Worm (Caenorhabditis elegans) whole organism, late embryonic: ENCODE results near the gene fbxb-54.

Experiments
- C08G9.2 ChIP-seq: sonication (generic microtip); optimal IDR thresholded peaks from 2 replicates; lab custom pipeline; 2016; ENCODE audit warnings: mild to moderate bottlenecking, missing genetic modification characterization, moderate library complexity, missing compliant biosample characterization
- K02D7.2 ChIP-seq: sonication (generic microtip); optimal IDR thresholded peaks from 2 replicates; lab custom pipeline; 2017; ENCODE audit warnings: mild to moderate bottlenecking, missing genetic modification characterization, missing compliant biosample characterization
- T23F11.4 ChIP-seq: fragments of 200-800 bp; sonication (Bioruptor generic); optimal IDR thresholded peaks from 2 replicates; lab custom pipeline; 2018; ENCODE audit warnings: mild to moderate bottlenecking, missing genetic modification characterization, missing compliant biosample characterization
- ceh-14 ChIP-seq: sonication (generic microtip); optimal IDR thresholded peaks from 2 replicates; lab custom pipeline; 2016; ENCODE audit warnings: missing genotype, missing genetic modification characterization, missing compliant biosample characterization
- ceh-18 ChIP-seq: sonication (generic microtip); optimal IDR thresholded peaks from 2 replicates; lab custom pipeline; 2016; ENCODE audit warnings: missing genetic modification characterization, missing compliant biosample characterization
- ceh-2 ChIP-seq: sonication (generic microtip); optimal IDR thresholded peaks from 2 replicates; lab custom pipeline; 2016; ENCODE audit warnings: missing genotype, missing genetic modification characterization, missing compliant biosample characterization
- ceh-22 ChIP-seq: sonication (generic microtip); optimal IDR thresholded peaks from 2 replicates; lab custom pipeline; 2017; ENCODE audit warnings: missing biosample characterization, missing genetic modification characterization
- ceh-24 ChIP-seq: sonication (generic microtip); optimal IDR thresholded peaks from 2 replicates; lab custom pipeline; 2016; ENCODE audit warnings: mild to moderate bottlenecking, missing genetic modification characterization, missing compliant biosample characterization
- ceh-31 ChIP-seq: sonication (generic microtip); optimal IDR thresholded peaks from 2 replicates; lab custom pipeline; 2016; ENCODE audit warnings: missing genetic modification characterization, missing compliant biosample characterization
- ceh-34 ChIP-seq: sonication (generic microtip); optimal IDR thresholded peaks from 2 replicates; lab custom pipeline; 2016; ENCODE audit warnings: mild to moderate bottlenecking, missing genetic modification characterization, missing compliant biosample characterization
- ceh-45 ChIP-seq: fragments of 200-800 bp; sonication (Bioruptor generic); IDR thresholded peaks from 2 replicates; pipeline ENCODE4 v1.3.6; 2022; ENCODE audit warnings: missing genetic modification reagents, missing genetic modification characterization, missing compliant biosample characterization
- ceh-9 ChIP-seq: sonication (generic microtip); optimal IDR thresholded peaks from 2 replicates; lab custom pipeline; 2016; ENCODE audit warnings: mild to moderate bottlenecking, missing genetic modification characterization, inconsistent platforms, missing compliant biosample characterization
- che-1 ChIP-seq: sonication (generic microtip); optimal IDR thresholded peaks from 2 replicates; lab custom pipeline; 2016; ENCODE audit warnings: mild to moderate bottlenecking, missing genetic modification characterization, missing compliant biosample characterization
- dve-1 ChIP-seq: sonication (generic microtip); optimal IDR thresholded peaks from 2 replicates; lab custom pipeline; 2017; ENCODE audit warnings: antibody characterized with exemption, mild to moderate bottlenecking, missing genetic modification characterization, missing compliant biosample characterization
- elt-2 ChIP-seq: sonication (generic microtip); optimal IDR thresholded peaks from 2 replicates; lab custom pipeline; 2016; ENCODE audit warnings: missing genetic modification reagents, missing genetic modification characterization, missing compliant biosample characterization
- elt-4 ChIP-seq: sonication (generic microtip); optimal IDR thresholded peaks from 2 replicates; lab custom pipeline; 2016; ENCODE audit warnings: missing genetic modification characterization, missing compliant biosample characterization
- ets-4 ChIP-seq: sonication (generic microtip); optimal IDR thresholded peaks from 2 replicates; lab custom pipeline; 2016; ENCODE audit warnings: missing genetic modification characterization, missing compliant biosample characterization
- gmeb-2 ChIP-seq: sonication (generic microtip); optimal IDR thresholded peaks from 2 replicates; lab custom pipeline; 2016; ENCODE audit warnings: missing genetic modification characterization, inconsistent platforms, missing compliant biosample characterization
- hlh-15 ChIP-seq: sonication (generic microtip); optimal IDR thresholded peaks from 2 replicates; lab custom pipeline; 2016; ENCODE audit warnings: missing genetic modification characterization, missing compliant biosample characterization
- hlh-30 ChIP-seq: sonication (generic microtip); optimal IDR thresholded peaks from 2 replicates; lab custom pipeline; 2017; ENCODE audit warnings: antibody characterized with exemption, missing genetic modification characterization, missing compliant biosample characterization; ENCODE audit not compliant: insufficient read depth
- hlh-6 ChIP-seq: sonication (generic microtip); optimal IDR thresholded peaks from 2 replicates; lab custom pipeline; 2016; ENCODE audit warnings: missing genotype, missing genetic modification characterization, missing compliant biosample characterization
- lin-11 ChIP-seq: fragments of 200-800 bp; sonication (Bioruptor generic); optimal IDR thresholded peaks from 2 replicates; lab custom pipeline; 2018; ENCODE audit warnings: mild to moderate bottlenecking, missing genetic modification characterization, missing compliant biosample characterization
- mec-3 ChIP-seq: sonication (generic microtip); optimal IDR thresholded peaks from 2 replicates; lab custom pipeline; 2016; ENCODE audit warnings: borderline replicate concordance, missing genetic modification characterization, missing compliant biosample characterization
- nhr-232 ChIP-seq: sonication (generic microtip); optimal IDR thresholded peaks from 2 replicates; lab custom pipeline; 2016; ENCODE audit warnings: missing genetic modification characterization, missing compliant biosample characterization
- npax-4 ChIP-seq: sonication (generic microtip); optimal IDR thresholded peaks from 2 replicates; lab custom pipeline; 2016; ENCODE audit warnings: missing genetic modification characterization, missing compliant biosample characterization
- pha-2 ChIP-seq: sonication (generic microtip); optimal IDR thresholded peaks from 2 replicates; lab custom pipeline; 2017; ENCODE audit warnings: mild to moderate bottlenecking, missing genetic modification characterization, missing compliant biosample characterization
- pha-4 ChIP-seq: fragments of 150-350 bp; optimal IDR thresholded peaks from 2 replicates; lab custom pipeline; 2018; ENCODE audit warnings: missing biosample characterization, missing genetic modification reagents, missing genetic modification characterization
- pqm-1 ChIP-seq: sonication (generic microtip); optimal IDR thresholded peaks from 2 replicates; lab custom pipeline; 2016; ENCODE audit warnings: missing genetic modification characterization, missing compliant biosample characterization
- pros-1 ChIP-seq: fragments of 150-350 bp; optimal IDR thresholded peaks from 2 replicates; lab custom pipeline; 2014; ENCODE audit warnings: missing biosample characterization, missing genetic modification reagents, missing genetic modification characterization
- ref-2 ChIP-seq: sonication (generic microtip); optimal IDR thresholded peaks from 2 replicates; lab custom pipeline; 2016; ENCODE audit warnings: missing genetic modification characterization, missing compliant biosample characterization
- rnt-1 ChIP-seq: sonication (generic microtip); optimal IDR thresholded peaks from 2 replicates; lab custom pipeline; 2016; ENCODE audit warnings: missing genetic modification characterization, missing compliant biosample characterization
- sdc-2 ChIP-seq: sonication (generic microtip); optimal IDR thresholded peaks from 2 replicates; lab custom pipeline; 2016; ENCODE audit warnings: missing genotype, missing genetic modification characterization, missing compliant biosample characterization
- sox-2 ChIP-seq: fragments of 200-800 bp; sonication (Bioruptor generic); IDR thresholded peaks from 2 replicates; pipeline ENCODE4 v1.3.6; 2022; ENCODE audit warnings: missing genetic modification reagents, missing genetic modification characterization, missing compliant biosample characterization
- sox-4 ChIP-seq: sonication (generic microtip); optimal IDR thresholded peaks from 2 replicates; lab custom pipeline; 2017; ENCODE audit warnings: mild to moderate bottlenecking, missing genetic modification characterization, inconsistent platforms, missing compliant biosample characterization
- syd-9 ChIP-seq: sonication (generic microtip); optimal IDR thresholded peaks from 2 replicates; lab custom pipeline; 2016; ENCODE audit warnings: mild to moderate bottlenecking, missing genetic modification characterization, moderate library complexity, missing compliant biosample characterization
- tbx-2 ChIP-seq: sonication (generic microtip); optimal IDR thresholded peaks from 2 replicates; lab custom pipeline; 2016; ENCODE audit warnings: missing genetic modification characterization, missing compliant biosample characterization
- tbx-7 ChIP-seq: sonication (generic microtip); optimal IDR thresholded peaks from 2 replicates; lab custom pipeline; 2016; ENCODE audit warnings: missing genotype, missing genetic modification characterization, missing compliant biosample characterization
- ttx-3 ChIP-seq: sonication (generic microtip); optimal IDR thresholded peaks from 2 replicates; lab custom pipeline; 2016; ENCODE audit warnings: missing genetic modification reagents, missing genetic modification characterization, missing compliant biosample characterization
- unc-3 ChIP-seq, 2 experiments: fragments of 200-800 bp in 1 of 2; sonication (Bioruptor generic) in 1 of 2; sonication (generic microtip) in 1 of 2; conservative IDR thresholded peaks in 1 of 2; optimal IDR thresholded peaks in 1 of 2; 2 replicates each; pipeline versions ENCODE4 v1.3.6 to Lab custom; 2016 to 2022; ENCODE audit warnings: missing compliant biosample characterization in 2 of 2, missing genetic modification characterization in 2 of 2, missing genetic modification reagents in 1 of 2
- unc-55 ChIP-seq: sonication (generic microtip); optimal IDR thresholded peaks from 2 replicates; lab custom pipeline; 2017; ENCODE audit warnings: missing biosample characterization, missing genetic modification reagents, missing genetic modification characterization
- unc-86 ChIP-seq: sonication (generic microtip); optimal IDR thresholded peaks from 2 replicates; lab custom pipeline; 2016; ENCODE audit warnings: missing genetic modification characterization, missing compliant biosample characterization
- ztf-16 ChIP-seq: sonication (generic microtip); optimal IDR thresholded peaks from 2 replicates; lab custom pipeline; 2017; ENCODE audit warnings: missing genetic modification characterization, missing compliant biosample characterization

The fbxb-54 gene

DNA sequence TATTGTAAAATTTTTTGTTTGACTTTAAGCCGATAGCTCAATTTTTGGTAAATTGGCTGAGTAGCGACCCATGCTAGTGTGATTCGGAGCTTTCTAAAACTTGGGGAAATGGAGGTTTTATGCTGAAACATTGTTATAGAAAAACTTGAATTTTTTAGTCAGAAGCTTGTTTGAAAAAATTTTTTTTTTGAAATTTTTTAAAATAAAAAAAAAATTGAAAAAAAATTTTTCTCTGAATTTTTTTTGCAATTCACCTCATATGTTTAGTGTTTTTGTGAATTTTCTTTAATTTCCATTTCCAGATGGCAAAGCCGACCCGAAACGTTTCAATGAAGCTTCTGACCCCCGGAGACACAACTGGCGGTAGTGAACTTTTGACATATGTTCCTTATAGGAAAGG lies 27.1 kb downstream of the fbxb-54 start, which contains the start of gene Y51H7BR.4:
Y51H7BR.4 (plus strand) TSS at position 301 of the 400 bp plus-strand sequence.
- TF ChIP-seq ref-2 (tag; lab: Kevin White, UChicago) (no peak), nhr-232 (tag; lab: Kevin White, UChicago) (no peak), hlh-15 (tag; lab: Kevin White, UChicago) (no peak), hlh-30 (tag; lab: Kevin White, UChicago) (no peak), hlh-6 (tag; lab: Kevin White, UChicago) (no peak), npax-4 (tag; lab: Kevin White, UChicago) (no peak), mec-3 (tag; lab: Kevin White, UChicago) (no peak), che-1 (tag; lab: Kevin White, UChicago) (no peak), sdc-2 (no peak), ttx-3 (tag; lab: Kevin White, UChicago) (no peak), gmeb-2 (tag; lab: Kevin White, UChicago) (no peak), pros-1 (tag; lab: Kevin White, UChicago) (no peak), ceh-24 (tag; lab: Kevin White, UChicago) (no peak), tbx-7 (no peak), pha-4 (tag; lab: Kevin White, UChicago) (no peak), syd-9 (tag; lab: Kevin White, UChicago) (no peak), ceh-18 (no peak), tbx-2 (tag; lab: Kevin White, UChicago) (no peak), pha-2 (no peak), ceh-2 (no peak)

DNA sequence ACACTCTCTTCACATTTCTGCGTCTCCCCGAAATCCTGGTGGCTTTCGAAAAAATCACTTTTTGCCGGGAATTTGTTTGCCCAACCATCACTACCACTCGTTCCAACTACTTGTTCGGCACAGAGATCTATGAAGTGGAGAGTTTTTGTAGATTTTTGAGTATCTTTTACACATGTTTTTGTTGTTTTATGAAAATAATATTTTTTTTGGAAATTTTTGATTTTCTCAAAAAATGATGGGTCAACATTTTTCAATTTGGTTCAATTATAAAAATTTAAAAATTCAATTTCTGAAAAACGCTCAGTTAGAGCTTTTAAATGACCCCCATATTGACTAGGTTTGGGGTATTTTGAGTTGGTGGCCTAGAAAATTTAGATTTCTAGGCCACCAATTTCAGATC lies 30.6 kb downstream of the fbxb-54 start, which contains the start of gene Y51H7BR.7:
Y51H7BR.7 (minus strand) TSS at position 101 of the 400 bp plus-strand sequence.
- TF ChIP-seq elt-2 (tag; lab: Kevin White, UChicago) (no peak), hlh-15 (tag; lab: Kevin White, UChicago) (no peak), sox-4 (no peak), syd-9 (tag; lab: Kevin White, UChicago) (no peak), dve-1 (tag; lab: Kevin White, UChicago) (no peak), unc-86 (no peak), sox-2 (GFP tag; lab: Robert Waterston, UW) (no peak), hlh-6 (tag; lab: Kevin White, UChicago) (no peak), ceh-22 (tag; lab: Kevin White, UChicago) (no peak), T23F11.4 (GFP tag; lab: Kevin White, UChicago) (no peak), ets-4 (tag; lab: Kevin White, UChicago) (no peak), ceh-31 (tag; lab: Kevin White, UChicago) (no peak), rnt-1 (tag; lab: Kevin White, UChicago) (no peak)
- TF ChIP-seq, all 69 proteins: peak for 0

DNA sequence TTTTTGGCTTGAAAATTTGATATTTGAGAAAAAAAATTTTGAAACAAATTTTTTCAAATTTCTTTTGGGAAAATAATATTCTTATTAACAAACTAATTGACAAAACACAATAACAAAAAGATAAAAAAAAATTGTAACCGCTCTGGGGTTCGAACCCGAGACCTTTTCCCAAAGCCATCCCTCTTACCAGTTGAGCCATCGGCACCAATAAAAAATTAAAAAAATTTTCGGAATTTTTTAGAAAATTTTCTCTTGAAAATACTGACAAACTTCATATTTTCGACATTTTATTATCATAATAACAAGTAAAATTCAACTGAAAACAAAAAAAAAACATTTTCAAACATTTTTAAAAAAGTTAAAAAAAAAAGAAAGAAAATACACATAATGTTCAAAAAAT lies 34.2 kb downstream of the fbxb-54 start:
- no peak for TF ChIP-seq K02D7.2 (tag; lab: Kevin White, UChicago)
- no peak for TF ChIP-seq ceh-2
- TF ChIP-seq unc-55: no peak
- TF ChIP-seq pqm-1 (tag; lab: Kevin White, UChicago): no peak
- no peak for TF ChIP-seq T23F11.4 (GFP tag; lab: Kevin White, UChicago)
- no peak for TF ChIP-seq tbx-7
- no peak for TF ChIP-seq ceh-34 (tag; lab: Kevin White, UChicago)
- TF ChIP-seq ref-2 (tag; lab: Kevin White, UChicago): no peak
- no peak for TF ChIP-seq ceh-45
- no peak for TF ChIP-seq ztf-16 (tag; lab: Kevin White, UChicago)
- TF ChIP-seq unc-3 (GFP tag; conservative IDR thresholded peaks at IDR 0.05; lab: Robert Waterston, UW): no peak
- TF ChIP-seq unc-3 (tag; optimal IDR thresholded peaks at IDR 0.05; lab: Kevin White, UChicago): no peak
- no peak for TF ChIP-seq ceh-14
- TF ChIP-seq pros-1 (tag; lab: Kevin White, UChicago): no peak
- TF ChIP-seq C08G9.2 (tag; lab: Kevin White, UChicago): no peak
- no peak for TF ChIP-seq lin-11 (tag; lab: Kevin White, UChicago)
- no peak for TF ChIP-seq ceh-22 (tag; lab: Kevin White, UChicago)
- no peak for TF ChIP-seq hlh-15 (tag; lab: Kevin White, UChicago)
- TF ChIP-seq elt-4: no peak
- TF ChIP-seq ceh-9 (tag; lab: Kevin White, UChicago): no peak
- no peak for TF ChIP-seq elt-2 (tag; lab: Kevin White, UChicago)
